Fruit fly (Drosophila melanogaster) whole organism, embryonic: ENCODE measurements around the gene Nsun2.

Source experiments
- BEAF-32 ChIP-seq: fragments of 200-800 bp; sonication (Bioruptor generic); optimal IDR thresholded peaks from 3 replicates; lab custom pipeline; 2017; ENCODE audit warnings: missing biosample characterization, missing genetic modification characterization, mild to moderate bottlenecking, moderate library complexity, missing genetic modification reagents
- CG12236 ChIP-seq: fragments of 200-800 bp; sonication (Bioruptor generic); optimal IDR thresholded peaks from 2 replicates; lab custom pipeline; 2016; ENCODE audit warnings: missing biosample characterization, missing genetic modification characterization
- CG13624 ChIP-seq: fragments of 200-800 bp; sonication (Bioruptor generic); optimal IDR thresholded peaks from 2 replicates; lab custom pipeline; 2016; ENCODE audit warnings: missing biosample characterization, missing genetic modification characterization
- CG13894 ChIP-seq: fragments of 200-800 bp; sonication (Bioruptor generic); optimal IDR thresholded peaks from 3 replicates; lab custom pipeline; 2018; ENCODE audit warnings: missing biosample characterization, mild to moderate bottlenecking, missing genetic modification characterization, moderate library complexity
- CG14710 ChIP-seq: fragments of 200-800 bp; sonication (Bioruptor generic); optimal IDR thresholded peaks from 3 replicates; lab custom pipeline; 2019; ENCODE audit warnings: missing biosample characterization, mild to moderate bottlenecking, missing genetic modification characterization, moderate library complexity
- CG15011 ChIP-seq: fragments of 200-800 bp; sonication (Bioruptor generic); optimal IDR thresholded peaks from 3 replicates; lab custom pipeline; 2018; ENCODE audit warnings: missing biosample characterization, mild to moderate bottlenecking, missing genetic modification characterization
- CG15073 ChIP-seq: fragments of 200-800 bp; sonication (Bioruptor generic); optimal IDR thresholded peaks from 2 replicates; lab custom pipeline; 2016; ENCODE audit warnings: missing biosample characterization, missing genetic modification characterization
- CG15514 ChIP-seq: fragments of 200-800 bp; sonication (Bioruptor generic); optimal IDR thresholded peaks from 3 replicates; lab custom pipeline; 2017; ENCODE audit warnings: missing biosample characterization, missing genetic modification characterization, mild to moderate bottlenecking, moderate library complexity, missing genetic modification reagents
- CG1602 ChIP-seq: fragments of 200-800 bp; sonication (Bioruptor generic); optimal IDR thresholded peaks from 3 replicates; lab custom pipeline; 2016; ENCODE audit warnings: missing biosample characterization, missing genetic modification characterization
- CG16779 ChIP-seq: fragments of 200-800 bp; sonication (Bioruptor generic); IDR thresholded peaks from 2 replicates; pipeline ENCODE4 v1.3.6; 2022; ENCODE audit warnings: missing biosample characterization, missing genetic modification characterization
- CG16815 ChIP-seq: fragments of 200-800 bp; sonication (Bioruptor generic); optimal IDR thresholded peaks from 3 replicates; lab custom pipeline; 2017; ENCODE audit warnings: missing biosample characterization, mild to moderate bottlenecking, missing genetic modification characterization
- CG17385 ChIP-seq: fragments of 200-800 bp; sonication (Bioruptor generic); optimal IDR thresholded peaks from 3 replicates; lab custom pipeline; 2018; ENCODE audit warnings: missing biosample characterization, mild to moderate bottlenecking, missing genetic modification characterization
- CG3407 ChIP-seq: fragments of 200-800 bp; sonication (Bioruptor generic); optimal IDR thresholded peaks from 2 replicates; lab custom pipeline; 2018; ENCODE audit warnings: missing biosample characterization, mild to moderate bottlenecking, missing genetic modification characterization
- CG3726 ChIP-seq: fragments of 200-800 bp; sonication (Bioruptor generic); IDR thresholded peaks from 3 replicates; pipeline ENCODE4, ENCODE4 v1.3.6; 2022; ENCODE audit warnings: missing biosample characterization, missing genetic modification characterization
- CG3847 ChIP-seq: fragments of 200-800 bp; sonication (Bioruptor generic); IDR thresholded peaks from 2 replicates; pipeline ENCODE4 v1.3.6; 2022; ENCODE audit warnings: missing biosample characterization, missing genetic modification characterization
- CG3995 ChIP-seq: fragments of 200-800 bp; sonication (Bioruptor generic); optimal IDR thresholded peaks from 3 replicates; lab custom pipeline; 2016; ENCODE audit warnings: missing biosample characterization, missing genetic modification characterization
- CG42726 ChIP-seq: fragments of 200-800 bp; sonication (Bioruptor generic); IDR thresholded peaks from 2 replicates; pipeline ENCODE4 v1.3.6; 2022; ENCODE audit warnings: missing biosample characterization, missing genetic modification characterization; ENCODE audit not compliant: partially characterized antibody
- CG4360 ChIP-seq: fragments of 200-800 bp; sonication (Bioruptor generic); IDR thresholded peaks from 2 replicates; pipeline ENCODE4 v1.3.6; 2022; ENCODE audit warnings: missing biosample characterization, missing genetic modification characterization
- CG6254 ChIP-seq: fragments of 200-800 bp; sonication (Bioruptor generic); optimal IDR thresholded peaks from 3 replicates; lab custom pipeline; 2017; ENCODE audit warnings: mild to moderate bottlenecking, missing biosample characterization, missing genetic modification reagents, missing genetic modification characterization
- CG9215 ChIP-seq: fragments of 200-800 bp; sonication (Bioruptor generic); IDR thresholded peaks from 2 replicates; pipeline ENCODE4 v1.3.6; 2022; ENCODE audit warnings: missing biosample characterization, missing genetic modification characterization
- CHES-1-like ChIP-seq: fragments of 200-800 bp; sonication (Bioruptor generic); optimal IDR thresholded peaks from 2 replicates; lab custom pipeline; 2016; ENCODE audit warnings: missing biosample characterization, missing genetic modification characterization
- Camta ChIP-seq: fragments of 200-800 bp; sonication (Bioruptor generic); optimal IDR thresholded peaks from 2 replicates; lab custom pipeline; 2016; ENCODE audit warnings: missing biosample characterization, missing genetic modification characterization
- Dbx ChIP-seq: fragments of 200-800 bp; sonication (Bioruptor generic); IDR thresholded peaks from 3 replicates; pipeline ENCODE4 v1.3.6; 2022; ENCODE audit warnings: missing biosample characterization, missing genetic modification characterization
- Dll ChIP-seq: fragments of 200-800 bp; sonication (Bioruptor generic); IDR thresholded peaks from 4 replicates; pipeline ENCODE4 v1.3.6; 2022; ENCODE audit warnings: missing biosample characterization, missing genetic modification characterization; ENCODE audit not compliant: partially characterized antibody
- Ets65A ChIP-seq: fragments of 200-800 bp; sonication (Bioruptor generic); peaks from one replicate; lab custom pipeline; 2016; ENCODE audit warnings: missing biosample characterization, missing genetic modification characterization
- Hr3 ChIP-seq: fragments of 200-800 bp; sonication (Bioruptor generic); optimal IDR thresholded peaks from 3 replicates; lab custom pipeline; 2016; ENCODE audit warnings: missing biosample characterization, missing genetic modification characterization
- Myb ChIP-seq: fragments of 200-800 bp; sonication (Bioruptor generic); optimal IDR thresholded peaks from 2 replicates; lab custom pipeline; 2016; ENCODE audit warnings: missing biosample characterization, missing genetic modification characterization
- Nf-YC ChIP-seq: fragments of 200-800 bp; optimal IDR thresholded peaks from 3 replicates; lab custom pipeline; 2019; ENCODE audit warnings: missing biosample characterization, mild to moderate bottlenecking, missing genetic modification characterization, moderate library complexity
- Pdp1 ChIP-seq, 2 experiments: fragments of 200-800 bp; sonication (Bioruptor generic); optimal IDR thresholded peaks; 3 replicates each; lab custom pipeline; 2016; ENCODE audit warnings: missing biosample characterization in 2 of 2, missing genetic modification characterization in 2 of 2, mild to moderate bottlenecking in 1 of 2, moderate library complexity in 1 of 2
- Ravus ChIP-seq: fragments of 200-800 bp; sonication (Bioruptor generic); IDR thresholded peaks from 2 replicates; pipeline ENCODE4 v1.3.6; 2022; ENCODE audit warnings: missing biosample characterization, missing genetic modification characterization
- Sry-β ChIP-seq: fragments of 200-800 bp; sonication (Bioruptor generic); optimal IDR thresholded peaks from 2 replicates; lab custom pipeline; 2018; ENCODE audit warnings: missing biosample characterization, mild to moderate bottlenecking, missing genetic modification characterization, moderate library complexity
- Sry-δ ChIP-seq: fragments of 200-800 bp; sonication (Bioruptor generic); optimal IDR thresholded peaks from 2 replicates; lab custom pipeline; 2016; ENCODE audit warnings: missing biosample characterization, missing genetic modification characterization
- Xbp1 ChIP-seq: fragments of 200-800 bp; sonication (Bioruptor generic); optimal IDR thresholded peaks from 3 replicates; lab custom pipeline; 2016; ENCODE audit warnings: missing biosample characterization, mild to moderate bottlenecking, missing genetic modification characterization
- ara ChIP-seq: fragments of 200-800 bp; sonication (Bioruptor generic); IDR thresholded peaks from 2 replicates; pipeline ENCODE4 v1.3.6; 2022; ENCODE audit warnings: missing biosample characterization, missing genetic modification characterization
- cas ChIP-seq: fragments of 200-800 bp; sonication (Bioruptor generic); IDR thresholded peaks from 2 replicates; pipeline ENCODE4 v1.3.6; 2022; ENCODE audit warnings: missing biosample characterization, missing genetic modification characterization
- croc ChIP-seq: fragments of 200-800 bp; sonication (Bioruptor generic); conservative IDR thresholded peaks from 3 replicates; pipeline ENCODE4 v1.3.6; 2022; ENCODE audit warnings: missing biosample characterization, missing genetic modification characterization
- dimm ChIP-seq: fragments of 200-800 bp; sonication (Bioruptor generic); IDR thresholded peaks from 2 replicates; pipeline ENCODE4 v1.3.6; 2022; ENCODE audit warnings: missing biosample characterization, missing genetic modification characterization
- ewg ChIP-seq: fragments of 200-800 bp; sonication (Bioruptor generic); optimal IDR thresholded peaks from 3 replicates; lab custom pipeline; 2017; ENCODE audit warnings: mild to moderate bottlenecking, missing biosample characterization, missing genetic modification reagents, missing genetic modification characterization
- fd96Cb ChIP-seq: fragments of 200-800 bp; sonication (Bioruptor generic); optimal IDR thresholded peaks from 2 replicates; lab custom pipeline; 2018; ENCODE audit warnings: missing biosample characterization, mild to moderate bottlenecking, missing genetic modification characterization, moderate library complexity
- gfzf ChIP-seq: fragments of 200-800 bp; sonication (Bioruptor generic); optimal IDR thresholded peaks from 2 replicates; lab custom pipeline; 2016; ENCODE audit warnings: missing biosample characterization, mild to moderate bottlenecking, missing genetic modification characterization, moderate library complexity
- nmo ChIP-seq: fragments of 200-800 bp; sonication (Bioruptor generic); optimal IDR thresholded peaks from 2 replicates; lab custom pipeline; 2018; ENCODE audit warnings: missing biosample characterization, mild to moderate bottlenecking, missing genetic modification characterization, moderate library complexity
- nom ChIP-seq: fragments of 200-800 bp; sonication (Bioruptor generic); optimal IDR thresholded peaks from 2 replicates; lab custom pipeline; 2017; ENCODE audit warnings: missing biosample characterization, missing genetic modification characterization, mild to moderate bottlenecking, moderate library complexity, missing genetic modification reagents
- phol ChIP-seq: fragments of 200-800 bp; sonication (Bioruptor generic); optimal IDR thresholded peaks from 3 replicates; lab custom pipeline; 2018; ENCODE audit warnings: missing biosample characterization, mild to moderate bottlenecking, missing genetic modification characterization, moderate library complexity
- pros ChIP-seq: fragments of 200-800 bp; sonication (Bioruptor generic); optimal IDR thresholded peaks from 3 replicates; lab custom pipeline; 2019; ENCODE audit warnings: missing biosample characterization, mild to moderate bottlenecking, missing genetic modification characterization, moderate library complexity
- psq ChIP-seq: fragments of 200-800 bp; sonication (Bioruptor generic); optimal IDR thresholded peaks from 2 replicates; lab custom pipeline; 2017; ENCODE audit warnings: missing biosample characterization, missing genetic modification characterization
- scrt ChIP-seq: fragments of 200-800 bp; sonication (Bioruptor generic); optimal IDR thresholded peaks from 2 replicates; lab custom pipeline; 2018; ENCODE audit warnings: missing biosample characterization, mild to moderate bottlenecking, missing genetic modification characterization, moderate library complexity
- sens ChIP-seq: fragments of 200-800 bp; sonication (Bioruptor generic); peaks from one replicate; lab custom pipeline; 2016; ENCODE audit warnings: missing biosample characterization, missing genetic modification characterization
- stwl ChIP-seq: fragments of 200-800 bp; sonication (Bioruptor generic); optimal IDR thresholded peaks from 3 replicates; lab custom pipeline; 2018; ENCODE audit warnings: missing biosample characterization, mild to moderate bottlenecking, missing genetic modification characterization, moderate library complexity
- unc-4 ChIP-seq: fragments of 200-800 bp; sonication (Bioruptor generic); IDR thresholded peaks from 2 replicates; pipeline ENCODE4 v1.3.6; 2022; ENCODE audit warnings: missing biosample characterization, missing genetic modification characterization; ENCODE audit not compliant: partially characterized antibody
- wek ChIP-seq: fragments of 200-800 bp; sonication (Bioruptor generic); optimal IDR thresholded peaks from 3 replicates; lab custom pipeline; 2018; ENCODE audit warnings: missing biosample characterization, mild to moderate bottlenecking, missing genetic modification characterization, moderate library complexity

Gene Nsun2

dm6 chrX:4105830-4106233 lies 7.7 kb downstream of the Nsun2 start, which contains the start of gene cib (continued):
- TF ChIP-seq CG3407 (GFP tag; lab: Kevin White, UChicago) (peak; percentile 14), CG3726 (GFP tag; lab: Robert Waterston, UW) (no peak), Myb (GFP tag; lab: Kevin White, UChicago) (peak; percentile 56), Hr3 (GFP tag; lab: Kevin White, UChicago) (no peak), CG42726 (GFP tag; lab: Robert Waterston, UW) (peak; percentile 87), Sry-β (GFP tag; lab: Kevin White, UChicago) (no peak), pros (GFP tag; lab: Kevin White, UChicago) (no peak), stwl (tag; lab: Kevin White, UChicago) (peak; percentile 37), CG9215 (no peak), Ets65A (no peak), CG15073 (GFP tag; lab: Kevin White, UChicago) (no peak), scrt (peak; percentile 28), Ravus (no peak), CHES-1-like (GFP tag; lab: Kevin White, UChicago) (peak; percentile 31), CG4360 (GFP tag; lab: Robert Waterston, UW) (no peak), Pdp1 (GFP tag; optimal IDR thresholded peaks at IDR 0.05; lab: Kevin White, UChicago) (peak; percentile 21 to 54), CG6254 (no peak), CG12236 (GFP tag; lab: Kevin White, UChicago) (peak; percentile 29), cas (GFP tag; lab: Robert Waterston, UW) (no peak), Camta (GFP tag; lab: Kevin White, UChicago) (no peak), unc-4 (peak; percentile 77), CG1602 (GFP tag; lab: Kevin White, UChicago) (no peak), CG14710 (tag; lab: Kevin White, UChicago) (peak; percentile 99)
- TF ChIP-seq, all 482 proteins: peak for 211

dm6 chrX:4104132-4104531 lies 9.4 kb downstream of the Nsun2 start, which contains the start of the genes Xpac and brn:
TSS of gene Xpac (minus strand) at chrX:4104197.
TSS of gene brn (plus strand) at chrX:4104342.
- TF ChIP-seq ara (GFP tag; lab: Robert Waterston, UW) (no peak), CG16779 (GFP tag; lab: Robert Waterston, UW) (no peak), nmo (peak; percentile 32), CG17385 (GFP tag; lab: Kevin White, UChicago) (peak; percentile 86), psq (GFP tag; lab: Kevin White, UChicago) (no peak), wek (GFP tag; lab: Kevin White, UChicago) (no peak), CG16815 (GFP tag; lab: Kevin White, UChicago) (no peak), cas (GFP tag; lab: Robert Waterston, UW) (no peak), gfzf (GFP tag; lab: Kevin White, UChicago) (peak; percentile 79), nom (GFP tag; lab: Kevin White, UChicago) (no peak), CG14710 (tag; lab: Kevin White, UChicago) (peak; percentile 51), fd96Cb (tag; lab: Kevin White, UChicago) (no peak), Nf-YC (tag; lab: Kevin White, UChicago) (peak; percentile 4), CG15011 (no peak), Dll (no peak), CG13624 (GFP tag; lab: Kevin White, UChicago) (no peak), phol (tag; lab: Kevin White, UChicago) (peak; percentile 47), ewg (GFP tag; lab: Kevin White, UChicago) (peak; percentile 6), CG15514 (peak; percentile 51), sens (GFP tag; lab: Kevin White, UChicago) (peak; percentile 74), croc (GFP tag; lab: Robert Waterston, UW) (no peak), dimm (GFP tag; lab: Robert Waterston, UW) (no peak), Xbp1 (GFP tag; lab: Kevin White, UChicago) (no peak), CG13894 (tag; lab: Kevin White, UChicago) (no peak), Dbx (GFP tag; lab: Robert Waterston, UW) (no peak), BEAF-32 (GFP tag; lab: Kevin White, UChicago) (peak; percentile 43), Sry-δ (GFP tag; lab: Kevin White, UChicago) (peak; percentile 8), CG3847 (GFP tag; lab: Robert Waterston, UW) (0 out of 2 replicates have a peak, but pooled peaks have one; percentile 6), CG3995 (peak; percentile 28)
